Worm (Caenorhabditis elegans): ENCODE data around the gene abl-1.
A peak's percentile ranks its signal among the peaks of the same experiment; 100 is the strongest.

- TF ChIP-seq hlh-30 (tag; optimal IDR thresholded peaks at IDR 0.05; ENCODE audit: insufficient read depth) = no peak
- no peak for TF ChIP-seq ces-1 (GFP tag; optimal IDR thresholded peaks at IDR 0.05)
- TF ChIP-seq pha-4 (GFP tag; IDR thresholded peaks at IDR 0.05) = no peak
- TF ChIP-seq pha-4 (tag; optimal IDR thresholded peaks at IDR 0.05) = no peak
- TF ChIP-seq mep-1 (tag; optimal IDR thresholded peaks at IDR 0.05) = no peak
- peak in 1 of 2 experiments; percentile 92 for TF ChIP-seq unc-62 (GFP tag; optimal IDR thresholded peaks at IDR 0.05 in 1 of 2)
- no peak for TF ChIP-seq unc-62 (tag; optimal IDR thresholded peaks at IDR 0.05)
- no peak for TF ChIP-seq snpc-4 (tag; optimal IDR thresholded peaks at IDR 0.05)
- no peak for TF ChIP-seq jun-1 (tag; optimal IDR thresholded peaks at IDR 0.05)
- no peak for TF ChIP-seq F49E8.2 (tag; optimal IDR thresholded peaks at IDR 0.05; ENCODE audit: borderline replicate concordance)
- TF ChIP-seq nhr-10 (tag; optimal IDR thresholded peaks at IDR 0.05) = no peak
- no peak for TF ChIP-seq mdl-1 (tag; optimal IDR thresholded peaks at IDR 0.05)
- no peak for TF ChIP-seq zag-1 (tag; optimal IDR thresholded peaks at IDR 0.05)
- TF ChIP-seq fos-1 (tag; optimal IDR thresholded peaks at IDR 0.05) = no peak
- TF ChIP-seq ceh-62 (tag; optimal IDR thresholded peaks at IDR 0.05) = no peak
Observed at ce11 chrX:10609878-10610277, 14.1 kb downstream of the abl-1 start.

Data from whole organism, L4 larva.